Worm (Caenorhabditis elegans) whole organism, midembryonic: ENCODE measurements around the gene clec-83.

Experiments
- T22C8.4 ChIP-seq: fragments of 200-800 bp; sonication (Bioruptor generic); IDR thresholded peaks from 2 replicates; pipeline ENCODE4 v1.3.6; 2022; ENCODE audit warnings: missing genetic modification characterization, missing compliant biosample characterization
- cog-1 ChIP-seq: sonication (generic microtip); optimal IDR thresholded peaks from 2 replicates; lab custom pipeline; 2016; ENCODE audit warnings: missing genetic modification characterization, missing compliant biosample characterization
- flt-1 ChIP-seq: fragments of 200-800 bp; sonication (Bioruptor generic); IDR thresholded peaks from 2 replicates; pipeline ENCODE4 v1.3.6; 2022; ENCODE audit warnings: missing genetic modification characterization, missing compliant biosample characterization
- ref-1 ChIP-seq: fragments of 200-800 bp; sonication (Bioruptor generic); conservative IDR thresholded peaks from 2 replicates; pipeline ENCODE4 v1.3.6; 2022; ENCODE audit warnings: missing genetic modification reagents, missing genetic modification characterization, missing compliant biosample characterization
- tab-1 ChIP-seq: fragments of 200-800 bp; sonication (Bioruptor generic); IDR thresholded peaks from 2 replicates; pipeline ENCODE4 v1.3.6; 2022; ENCODE audit warnings: missing genetic modification characterization, missing compliant biosample characterization

DNA sequence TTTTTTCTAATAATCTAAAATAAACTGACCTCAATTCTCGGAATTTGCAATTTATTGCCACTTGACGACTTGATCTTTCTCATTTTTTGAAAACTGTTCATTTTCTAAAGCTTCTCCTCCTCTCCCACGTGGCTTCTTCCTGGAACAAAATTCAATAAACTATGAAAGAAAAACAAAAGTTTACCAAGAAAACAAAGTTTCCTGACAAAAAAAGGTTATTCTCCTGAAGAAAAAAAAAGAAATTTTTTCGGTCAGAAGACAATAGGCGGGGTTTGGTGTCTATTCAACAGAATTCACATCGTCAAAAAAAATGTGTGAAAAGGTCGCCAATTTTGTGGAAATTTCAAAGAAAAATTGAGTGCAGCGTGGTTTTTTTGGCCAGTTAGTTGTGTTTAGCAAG lies 23.5 kb upstream of the clec-83 start, which contains the start of gene Y54G2A.16:
- TF ChIP-seq T22C8.4 (GFP tag; lab: Robert Waterston, UW) (no peak), flt-1 (GFP tag; lab: Robert Waterston, UW) (no peak), cog-1 (tag; lab: Kevin White, UChicago) (no peak), tab-1 (GFP tag; lab: Robert Waterston, UW) (no peak), ref-1 (no peak)
